Fruit fly (Drosophila melanogaster) whole organism, adult: ENCODE results near the gene ppk23.

Experiments
- CG7101 ChIP-seq: fragments of 200-800 bp; sonication (Bioruptor generic); optimal IDR thresholded peaks from 2 replicates; lab custom pipeline; 2018; ENCODE audit warnings: missing biosample characterization, mild to moderate bottlenecking, missing genetic modification characterization, moderate library complexity
- toe ChIP-seq: fragments of 200-800 bp; sonication (Bioruptor generic); optimal IDR thresholded peaks from 2 replicates; lab custom pipeline; 2016; ENCODE audit warnings: missing biosample characterization, missing genetic modification characterization

- TF ChIP-seq CG7101 (tag; lab: Kevin White, UChicago) (peak; percentile 77), toe (GFP tag; lab: Kevin White, UChicago) (peak; percentile 66)
Measured at dm6 chrX:17599330-17599729, 30.3 kb upstream of the ppk23 start, which contains the start of gene X11L.
